Fruit fly (Drosophila melanogaster): ENCODE measurements around the gene Zn72D.

DNA sequence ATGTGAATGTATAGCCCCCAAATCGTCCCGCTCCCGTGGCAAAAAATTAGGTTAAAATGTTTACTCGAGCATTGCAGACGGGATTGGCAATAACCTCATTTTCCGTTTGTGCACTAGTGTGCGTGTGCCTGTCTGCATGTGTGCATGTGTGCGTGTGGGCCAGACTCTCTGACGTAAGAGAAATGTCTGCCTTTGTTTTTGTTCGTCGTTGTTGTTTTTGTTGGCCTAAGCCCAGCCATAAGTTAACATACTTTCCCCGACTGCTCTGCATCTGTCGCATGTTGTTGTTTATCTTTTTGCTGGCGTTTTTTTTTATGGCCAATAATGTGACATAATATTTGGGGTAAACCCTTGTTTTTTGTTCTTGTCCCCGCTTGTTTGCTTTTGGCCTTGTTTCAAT, 32.9 kb upstream of the Zn72D start:
- TF ChIP-seq insv (optimal IDR thresholded peaks at IDR 0.05) (no peak), psq (optimal IDR thresholded peaks at IDR 0.05) (no peak), h (optimal IDR thresholded peaks at IDR 0.05) (no peak)

Data from Kc167 (cell line).